Worm (Caenorhabditis elegans): ENCODE data around the gene T10D4.14.
"Not testable (repeated sequence)": the region's sequence is repeated elsewhere in the genome, so short reads cannot be mapped to it uniquely, and the experiment has no call there.

T10D4.14 gene

ce11 chrII:3191544-3191943 is 40.0 kb upstream of the T10D4.14 start, which contains the start of gene Y27F2A.9:
Y27F2A.9 (minus strand) TSS chrII:3191644.
- TF ChIP-seq irx-1 (tag; optimal IDR thresholded peaks at IDR 0.05); mab-9 (GFP tag; IDR thresholded peaks at IDR 0.05); isw-1 (GFP tag; IDR thresholded peaks at IDR 0.05): not testable (repeated sequence)

ce11 chrII:3189038-3189437 is 37.5 kb upstream of the T10D4.14 start, which contains the start of gene Y27F2A.11:
Y27F2A.11 (plus strand) TSS chrII:3189338.
- not testable (repeated sequence) for TF ChIP-seq elt-3, rnt-1, nhr-20 (tag; optimal IDR thresholded peaks at IDR 0.05)

ce11 chrII:3185848-3186247 is 34.3 kb upstream of the T10D4.14 start:
- TF ChIP-seq ama-1 (optimal IDR thresholded peaks at IDR 0.05), result no peak
- TF ChIP-seq unc-62 (GFP tag; optimal IDR thresholded peaks at IDR 0.05), result no peak
- TF ChIP-seq ceh-90 (tag; optimal IDR thresholded peaks at IDR 0.05), result no peak
- TF ChIP-seq blmp-1 (tag; optimal IDR thresholded peaks at IDR 0.05), result no peak
- no peak for TF ChIP-seq lin-14 (GFP tag; optimal IDR thresholded peaks at IDR 0.05)
- TF ChIP-seq grh-1 (GFP tag; IDR thresholded peaks at IDR 0.05), result no peak
- no peak for TF ChIP-seq sup-37 (GFP tag; optimal IDR thresholded peaks at IDR 0.05)
- TF ChIP-seq unc-130 (tag; optimal IDR thresholded peaks at IDR 0.05), result no peak
- no peak for TF ChIP-seq nhr-90 (tag; optimal IDR thresholded peaks at IDR 0.05; ENCODE audit: poor library complexity)
- TF ChIP-seq isw-1 (GFP tag; IDR thresholded peaks at IDR 0.05), result no peak
- TF ChIP-seq lin-35 (GFP tag; optimal IDR thresholded peaks at IDR 0.05), result no peak
- TF ChIP-seq pag-3 (tag; optimal IDR thresholded peaks at IDR 0.05; ENCODE audit: borderline replicate concordance, insufficient read depth), result no peak

- TF ChIP-seq elt-3 (tag; optimal IDR thresholded peaks at IDR 0.05); unc-130 (tag; optimal IDR thresholded peaks at IDR 0.05); efl-3 (GFP tag; optimal IDR thresholded peaks at IDR 0.05): not testable (repeated sequence)
Observed at ce11 chrII:3184858-3185257, 33.3 kb upstream of the T10D4.14 start, which contains the start of gene sri-78. sri-78 (plus strand) TSS chrII:3185158.

- not testable (repeated sequence) for TF ChIP-seq tbx-2 (tag; optimal IDR thresholded peaks at IDR 0.05); zip-4 (GFP tag; optimal IDR thresholded peaks at IDR 0.05); nhr-71 (tag; optimal IDR thresholded peaks at IDR 0.05)
Observed at ce11 chrII:3183300-3183840, 31.9 kb upstream of the T10D4.14 start, which contains the start of the genes Y27F2A.6 and Y27F2A.8. Y27F2A.6 (minus strand) TSS chrII:3183400. Y27F2A.8 (plus strand) TSS chrII:3183790.

- not testable (repeated sequence) for TF ChIP-seq zag-1, lsy-2, aly-2 (tag; optimal IDR thresholded peaks at IDR 0.05)
Observed at ce11 chrII:3177663-3178062, 26.1 kb upstream of the T10D4.14 start, which contains the start of gene sri-40. sri-40 (plus strand) TSS chrII:3177963.

- TF ChIP-seq nhr-85 (tag), result no peak
- TF ChIP-seq efl-1 (optimal IDR thresholded peaks at IDR 0.05), result no peak
- no peak for TF ChIP-seq efl-1 (GFP tag; optimal IDR thresholded peaks at IDR 0.05 in 1 of 2)
- no peak for TF ChIP-seq grh-1 (GFP tag; IDR thresholded peaks at IDR 0.05)
- TF ChIP-seq pag-3 (tag; optimal IDR thresholded peaks at IDR 0.05; ENCODE audit: borderline replicate concordance, insufficient read depth), result no peak
- no peak for TF ChIP-seq Y116A8C.19 (tag; optimal IDR thresholded peaks at IDR 0.05; ENCODE audit: borderline replicate concordance)
- TF ChIP-seq nhr-90 (tag; optimal IDR thresholded peaks at IDR 0.05; ENCODE audit: poor library complexity), result no peak
- TF ChIP-seq egl-13 (tag; optimal IDR thresholded peaks at IDR 0.05), result no peak
- no peak for TF ChIP-seq unc-130 (tag; optimal IDR thresholded peaks at IDR 0.05)
- no peak for TF ChIP-seq elt-2 (tag; optimal IDR thresholded peaks at IDR 0.05)
- no peak for TF ChIP-seq jun-1 (tag; optimal IDR thresholded peaks at IDR 0.05)
- no peak for TF ChIP-seq aly-2 (tag; optimal IDR thresholded peaks at IDR 0.05)
- TF ChIP-seq sup-37 (GFP tag; optimal IDR thresholded peaks at IDR 0.05), result no peak
- TF ChIP-seq fkh-4 (tag; optimal IDR thresholded peaks at IDR 0.05; ENCODE audit: borderline replicate concordance), result no peak
Observed at ce11 chrII:3172176-3172575, 20.7 kb upstream of the T10D4.14 start, which contains the start of gene Y27F2A.10. Y27F2A.10 (minus strand) TSS chrII:3172276.
